Worm (Caenorhabditis elegans) whole organism, L3 larva: ENCODE data around the gene Y41E3.6.

Experiments
- R02D3.7 ChIP-seq: fragments of 150-350 bp; optimal IDR thresholded peaks from 2 replicates; lab custom pipeline; 2014; ENCODE audit warnings: missing biosample characterization, missing genetic modification characterization
- ZK546.5 ChIP-seq: sonication (generic microtip); optimal IDR thresholded peaks from 2 replicates; lab custom pipeline; 2017; ENCODE audit warnings: missing biosample characterization, missing genetic modification characterization
- aly-2 ChIP-seq: fragments of 150-350 bp; optimal IDR thresholded peaks from 2 replicates; lab custom pipeline; 2014; ENCODE audit warnings: missing biosample characterization, missing genetic modification characterization
- ama-1 ChIP-seq: fragments of 150-350 bp; optimal IDR thresholded peaks from 2 replicates; lab custom pipeline; 2018
- ceh-28 ChIP-seq: fragments of 150-350 bp; optimal IDR thresholded peaks from 2 replicates; lab custom pipeline; 2014; ENCODE audit warnings: missing biosample characterization, missing genetic modification reagents, missing genetic modification characterization
- ceh-82 ChIP-seq: fragments of 150-350 bp; optimal IDR thresholded peaks from 2 replicates; lab custom pipeline; 2014; ENCODE audit warnings: missing biosample characterization, missing genetic modification characterization
- ceh-9 ChIP-seq: sonication (generic microtip); optimal IDR thresholded peaks from 2 replicates; lab custom pipeline; 2018; ENCODE audit warnings: missing biosample characterization, missing genetic modification characterization
- egl-27 ChIP-seq: sonication (generic microtip); optimal IDR thresholded peaks from 4 replicates; lab custom pipeline; 2017; ENCODE audit warnings: missing biosample characterization, missing genetic modification reagents, missing genetic modification characterization
- egl-5 ChIP-seq: fragments of 150-350 bp; optimal IDR thresholded peaks from 2 replicates; lab custom pipeline; 2017; ENCODE audit warnings: missing biosample characterization, missing genetic modification reagents, missing genetic modification characterization, inconsistent platforms
- elt-1 ChIP-seq: fragments of 150-350 bp; optimal IDR thresholded peaks from 2 replicates; lab custom pipeline; 2014; ENCODE audit warnings: missing biosample characterization, missing genetic modification characterization
- elt-2 ChIP-seq: sonication (generic microtip); optimal IDR thresholded peaks from 2 replicates; lab custom pipeline; 2016; ENCODE audit warnings: missing genetic modification reagents, mild to moderate bottlenecking, missing genetic modification characterization, missing compliant biosample characterization
- elt-3 ChIP-seq, 3 experiments: fragments of 150-350 bp in 1 of 3; sonication (generic microtip) in 2 of 3; optimal IDR thresholded peaks; 2 replicates in 2 of 3; 4 replicates in 1 of 3; lab custom pipeline; 2014 to 2017; ENCODE audit warnings: missing biosample characterization in 3 of 3, missing genetic modification characterization in 3 of 3
- fkh-10 ChIP-seq: sonication (generic microtip); optimal IDR thresholded peaks from 2 replicates; lab custom pipeline; 2017; ENCODE audit warnings: missing biosample characterization, missing genetic modification reagents, missing genetic modification characterization
- fkh-2 ChIP-seq: fragments of 150-350 bp; optimal IDR thresholded peaks from 2 replicates; lab custom pipeline; 2014; ENCODE audit warnings: missing biosample characterization, missing genetic modification reagents, missing genetic modification characterization
- fos-1 ChIP-seq: fragments of 150-350 bp; optimal IDR thresholded peaks from 2 replicates; lab custom pipeline; 2014; ENCODE audit warnings: missing biosample characterization, missing genetic modification characterization
- hmg-11 ChIP-seq: sonication (generic microtip); optimal IDR thresholded peaks from 2 replicates; lab custom pipeline; 2016; ENCODE audit warnings: missing genetic modification characterization, missing compliant biosample characterization
- jun-1 ChIP-seq: fragments of 150-350 bp; optimal IDR thresholded peaks from 2 replicates; lab custom pipeline; 2014; ENCODE audit warnings: missing biosample characterization, missing genetic modification reagents, missing genetic modification characterization
- lin-15B ChIP-seq: fragments of 150-350 bp; optimal IDR thresholded peaks from 2 replicates; lab custom pipeline; 2014; ENCODE audit warnings: missing biosample characterization, missing genetic modification characterization
- lsy-12 ChIP-seq: sonication (generic microtip); optimal IDR thresholded peaks from 2 replicates; lab custom pipeline; 2016; ENCODE audit warnings: mild to moderate bottlenecking, missing genetic modification characterization, missing compliant biosample characterization
- mdl-1 ChIP-seq: fragments of 150-350 bp; optimal IDR thresholded peaks from 2 replicates; lab custom pipeline; 2014; ENCODE audit warnings: missing biosample characterization, missing genetic modification characterization
- nfya-1 ChIP-seq: sonication (generic microtip); optimal IDR thresholded peaks from 2 replicates; lab custom pipeline; 2017; ENCODE audit warnings: missing genetic modification characterization, mild to moderate bottlenecking, missing compliant biosample characterization, antibody characterized with exemption, moderate library complexity; ENCODE audit not compliant: insufficient read depth
- nhr-11 ChIP-seq: fragments of 150-350 bp; optimal IDR thresholded peaks from 2 replicates; lab custom pipeline; 2014; ENCODE audit warnings: missing biosample characterization, missing genetic modification characterization
- nhr-12 ChIP-seq: fragments of 150-350 bp; optimal IDR thresholded peaks from 2 replicates; lab custom pipeline; 2014; ENCODE audit warnings: missing biosample characterization, missing genetic modification characterization
- nhr-25 ChIP-seq: sonication (generic microtip); optimal IDR thresholded peaks from 2 replicates; lab custom pipeline; 2017; ENCODE audit warnings: missing biosample characterization, missing genetic modification characterization
- nhr-28 ChIP-seq: fragments of 150-350 bp; optimal IDR thresholded peaks from 2 replicates; lab custom pipeline; 2014; ENCODE audit warnings: missing biosample characterization, missing genetic modification characterization
- nhr-67 ChIP-seq: fragments of 150-350 bp; optimal IDR thresholded peaks from 2 replicates; lab custom pipeline; 2014; ENCODE audit warnings: missing biosample characterization, missing genetic modification characterization
- nhr-76 ChIP-seq: fragments of 150-350 bp; sonication (generic microtip); optimal IDR thresholded peaks from 5 replicates; lab custom pipeline; 2014; ENCODE audit warnings: missing biosample characterization, missing genetic modification characterization
- nhr-77 ChIP-seq: fragments of 150-350 bp; optimal IDR thresholded peaks from 2 replicates; lab custom pipeline; 2014; ENCODE audit warnings: missing biosample characterization, missing genetic modification characterization
- pha-4 ChIP-seq: fragments of 150-350 bp; optimal IDR thresholded peaks from 2 replicates; lab custom pipeline; 2014; ENCODE audit warnings: missing biosample characterization, missing genetic modification reagents, missing genetic modification characterization
- pqm-1 ChIP-seq: fragments of 150-350 bp; optimal IDR thresholded peaks from 2 replicates; lab custom pipeline; 2017; ENCODE audit warnings: missing biosample characterization, missing genetic modification characterization, inconsistent platforms
- sea-2 ChIP-seq: fragments of 150-350 bp; sonication (generic microtip); optimal IDR thresholded peaks from 4 replicates; lab custom pipeline; 2014; ENCODE audit warnings: missing biosample characterization, missing genetic modification reagents, missing genetic modification characterization
- snpc-4 ChIP-seq: fragments of 150-350 bp; optimal IDR thresholded peaks from 2 replicates; lab custom pipeline; 2014; ENCODE audit warnings: missing biosample characterization, missing genetic modification characterization
- tbx-2 ChIP-seq: sonication (generic microtip); optimal IDR thresholded peaks from 2 replicates; lab custom pipeline; 2016; ENCODE audit warnings: mild to moderate bottlenecking, missing genetic modification characterization, missing compliant biosample characterization
- unc-39 ChIP-seq: sonication (generic microtip); optimal IDR thresholded peaks from 4 replicates; lab custom pipeline; 2017; ENCODE audit warnings: missing biosample characterization, missing genetic modification characterization
- unc-62 ChIP-seq: fragments of 150-350 bp; sonication (generic microtip); optimal IDR thresholded peaks from 4 replicates; lab custom pipeline; 2014; ENCODE audit warnings: missing biosample characterization, missing genetic modification reagents, missing genetic modification characterization
- zag-1 ChIP-seq: fragments of 150-350 bp; optimal IDR thresholded peaks from 2 replicates; lab custom pipeline; 2014; ENCODE audit warnings: missing biosample characterization, missing genetic modification characterization
- ztf-11 ChIP-seq: fragments of 150-350 bp; optimal IDR thresholded peaks from 2 replicates; lab custom pipeline; 2014; ENCODE audit warnings: missing biosample characterization, missing genetic modification characterization
- ztf-4 ChIP-seq: fragments of 150-350 bp; optimal IDR thresholded peaks from 2 replicates; lab custom pipeline; 2014; ENCODE audit warnings: missing biosample characterization, missing genetic modification characterization

Y41E3.6 gene

ce11 chrIV:15011169-15011568 is 4.6 kb downstream of the Y41E3.6 start:
- no peak for TF ChIP-seq lin-15B (tag; lab: Kevin White, UChicago)
- TF ChIP-seq hmg-11 (tag; lab: Kevin White, UChicago) = no peak
- no peak for TF ChIP-seq fkh-2
- no peak for TF ChIP-seq elt-3 (tag; optimal IDR thresholded peaks at IDR 0.05; lab: Kevin White, UChicago)
- no peak for TF ChIP-seq ztf-11 (tag; lab: Kevin White, UChicago)
- no peak for TF ChIP-seq sea-2 (GFP tag; lab: Kevin White, UChicago)

- TF ChIP-seq nhr-25 (tag; lab: Kevin White, UChicago) (no peak), hmg-11 (tag; lab: Kevin White, UChicago) (no peak), nhr-77 (no peak), nhr-28 (no peak)
- TF ChIP-seq, all 47 proteins: peak for 0
Observed at ce11 chrIV:15012154-15012892, 5.7 kb downstream of the Y41E3.6 start.

DNA sequence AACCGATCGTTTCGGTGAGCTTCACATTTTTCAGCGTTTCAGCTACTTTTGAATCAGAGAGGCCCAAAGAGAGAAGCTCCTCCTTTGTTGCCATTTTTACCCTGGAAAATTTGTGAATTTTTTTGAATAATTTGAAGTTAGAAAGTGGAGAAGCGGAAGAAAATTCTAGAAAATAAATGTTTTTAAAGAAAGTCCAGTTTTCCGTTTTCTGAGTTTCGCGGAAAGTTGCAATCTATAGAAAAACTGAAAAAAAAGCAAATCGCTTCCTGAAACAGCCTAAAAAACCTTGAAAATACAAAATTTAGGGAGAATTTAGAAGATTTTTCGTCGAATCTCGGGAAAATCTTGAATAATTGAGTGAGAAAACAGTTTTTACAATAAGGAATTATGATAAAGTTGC is 6.5 kb downstream of the Y41E3.6 start, which contains the start of gene qars-1:
TSS of gene qars-1 (minus strand) at position 101 of the 400 bp plus-strand sequence.
- TF ChIP-seq ztf-4 (tag; lab: Kevin White, UChicago) = no peak
- no peak for TF ChIP-seq fos-1 (tag; lab: Kevin White, UChicago)
- no peak for TF ChIP-seq egl-5 (tag; lab: Kevin White, UChicago)
- no peak for TF ChIP-seq ceh-28 (tag; lab: Kevin White, UChicago)
- TF ChIP-seq jun-1 = no peak

DNA sequence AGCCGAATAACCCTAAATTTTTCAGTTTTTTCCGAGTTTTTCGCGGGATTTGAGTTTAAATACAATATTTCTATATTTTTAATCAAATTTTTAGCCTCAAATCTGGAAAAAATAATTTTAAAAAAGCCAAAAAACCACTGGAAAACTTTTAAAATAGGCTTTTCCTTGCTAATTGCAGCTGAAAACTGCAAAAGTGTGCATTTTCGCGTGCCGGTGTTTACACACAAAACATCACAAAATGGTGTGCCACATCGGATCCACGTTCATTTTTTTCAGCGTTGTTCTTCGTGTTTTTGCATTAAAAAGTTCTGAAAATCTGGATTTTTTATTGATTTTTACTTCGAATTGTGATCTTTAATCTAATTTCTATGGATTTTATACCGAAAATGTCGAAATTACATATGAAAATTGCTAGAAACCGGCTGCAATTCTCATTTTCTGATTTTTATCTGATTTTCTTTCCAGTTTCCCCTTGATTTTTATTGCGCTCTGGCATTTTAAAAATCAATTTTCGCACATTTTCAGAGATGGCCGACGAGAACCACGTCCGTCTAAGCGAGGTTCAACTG is 7.0 kb downstream of the Y41E3.6 start, which contains the start of gene Y41E3.7:
TSS of gene Y41E3.7 (plus strand) at position 519 of the 569 bp plus-strand sequence.
- TF ChIP-seq pha-4 (tag; lab: Kevin White, UChicago) (peak; percentile 4), nfya-1 (tag; lab: Kevin White, UChicago) (peak; percentile 7), elt-3 (tag; optimal IDR thresholded peaks at IDR 0.05; lab: Kevin White, UChicago) (no peak), sea-2 (GFP tag; lab: Kevin White, UChicago) (no peak)

DNA sequence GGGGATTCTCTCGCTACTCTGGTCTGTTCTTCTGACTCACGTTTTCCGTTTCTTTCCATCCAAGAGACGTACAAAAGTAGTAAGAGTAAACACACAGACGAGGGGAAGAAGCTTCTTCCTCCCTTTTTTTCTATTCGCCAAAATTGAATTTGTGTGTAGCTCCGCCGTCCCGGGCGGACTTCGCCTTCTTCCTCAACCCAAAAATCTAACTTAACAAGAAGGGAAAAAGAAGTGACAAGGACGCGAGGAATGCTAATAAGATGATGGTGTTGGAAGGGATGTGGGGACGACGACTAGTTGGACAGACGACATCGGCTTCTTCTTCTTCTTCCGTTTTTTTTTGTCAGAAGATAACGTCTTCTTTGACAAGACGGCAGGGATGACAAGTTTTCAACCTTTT is 10.4 kb downstream of the Y41E3.6 start:
- no peak for TF ChIP-seq nhr-12 (tag; lab: Kevin White, UChicago)
- no peak for TF ChIP-seq jun-1
- TF ChIP-seq fkh-10 = peak; percentile 95
- TF ChIP-seq fkh-2 = no peak
- no peak for TF ChIP-seq lsy-12 (tag; lab: Kevin White, UChicago)
- TF ChIP-seq nfya-1 (tag; lab: Kevin White, UChicago) = peak; percentile 24
- no peak for TF ChIP-seq unc-62 (GFP tag; lab: Kevin White, UChicago)
- peak; percentile 14 for TF ChIP-seq hmg-11 (tag; lab: Kevin White, UChicago)
- no peak for TF ChIP-seq sea-2 (GFP tag; lab: Kevin White, UChicago)

DNA sequence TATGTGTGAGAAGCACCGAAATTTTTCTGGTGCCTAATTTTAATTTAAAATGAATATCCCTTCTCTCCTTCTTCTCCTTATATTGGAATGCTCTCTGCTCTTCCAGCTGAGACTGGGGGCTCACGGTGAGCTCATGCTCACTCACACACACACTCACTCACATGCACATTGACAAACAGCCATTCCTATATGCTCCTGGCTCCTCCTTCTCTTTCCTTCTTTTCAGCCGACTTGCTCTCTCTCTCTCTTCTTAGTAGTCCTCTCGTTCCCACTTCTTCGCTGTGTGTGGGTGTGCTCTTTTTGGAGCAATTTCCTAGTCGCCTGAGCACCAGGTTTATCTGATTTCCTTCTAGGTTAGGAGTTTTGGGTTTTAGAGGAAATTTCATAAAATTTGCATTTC is 14.4 kb downstream of the Y41E3.6 start:
- TF ChIP-seq hmg-11 (tag; lab: Kevin White, UChicago) = peak; percentile 47
- peak; percentile 69 for TF ChIP-seq nfya-1 (tag; lab: Kevin White, UChicago)
- no peak for TF ChIP-seq aly-2 (tag; lab: Kevin White, UChicago)
- TF ChIP-seq nhr-77 = no peak
- TF ChIP-seq nhr-67 (tag; lab: Kevin White, UChicago) = no peak
- TF ChIP-seq nhr-25 (tag; lab: Kevin White, UChicago) = no peak
- TF ChIP-seq ama-1 (lab: Kevin White, UChicago) = no peak
- no peak for TF ChIP-seq jun-1
- TF ChIP-seq lin-15B (tag; lab: Kevin White, UChicago) = peak; percentile 38
- no peak for TF ChIP-seq elt-2 (tag; lab: Kevin White, UChicago)
- no peak for TF ChIP-seq elt-1 (tag; lab: Kevin White, UChicago)
- no peak for TF ChIP-seq unc-62 (GFP tag; lab: Kevin White, UChicago)
- no peak for TF ChIP-seq pha-4 (tag; lab: Kevin White, UChicago)
- no peak for TF ChIP-seq snpc-4 (tag; lab: Kevin White, UChicago)
- no peak for TF ChIP-seq nhr-76 (tag; lab: Kevin White, UChicago)
- TF ChIP-seq pqm-1 (tag; lab: Kevin White, UChicago) = no peak
- no peak for TF ChIP-seq mdl-1 (tag; lab: Kevin White, UChicago)
- TF ChIP-seq ceh-9 (tag; lab: Kevin White, UChicago) = no peak
- no peak for TF ChIP-seq egl-27 (tag; lab: Kevin White, UChicago)
- TF ChIP-seq fkh-2 = no peak
- TF ChIP-seq nhr-28 = no peak
- no peak for TF ChIP-seq nhr-12 (tag; lab: Kevin White, UChicago)
- no peak for TF ChIP-seq sea-2 (GFP tag; lab: Kevin White, UChicago)
- TF ChIP-seq nhr-11 = no peak
- TF ChIP-seq ztf-4 (tag; lab: Kevin White, UChicago) = no peak
- TF ChIP-seq ceh-28 (tag; lab: Kevin White, UChicago) = no peak
- TF ChIP-seq zag-1 = no peak
- TF ChIP-seq lsy-12 (tag; lab: Kevin White, UChicago) = no peak
- TF ChIP-seq ceh-82 (tag; lab: Kevin White, UChicago) = no peak
- no peak for TF ChIP-seq tbx-2 (tag; lab: Kevin White, UChicago)
- TF ChIP-seq R02D3.7 (tag; lab: Kevin White, UChicago) = no peak
- TF ChIP-seq ztf-11 (tag; lab: Kevin White, UChicago) = no peak
- TF ChIP-seq ZK546.5 = no peak
- no peak for TF ChIP-seq unc-39 (tag; lab: Kevin White, UChicago)
- TF ChIP-seq egl-5 (tag; lab: Kevin White, UChicago) = no peak
